Worm (Caenorhabditis elegans) whole organism, early embryonic: ENCODE results near the gene K08E3.2.

Experiments used
- ama-1 ChIP-seq: fragments of 150-350 bp; optimal IDR thresholded peaks from 2 replicates; lab custom pipeline; 2014
- ceh-13 ChIP-seq: fragments of 200-800 bp; sonication (Bioruptor generic); optimal IDR thresholded peaks from 2 replicates; lab custom pipeline; 2018; ENCODE audit warnings: mild to moderate bottlenecking, missing genetic modification characterization, missing compliant biosample characterization
- flt-1 ChIP-seq: fragments of 200-800 bp; sonication (Bioruptor generic); IDR thresholded peaks from 2 replicates; pipeline ENCODE4 v1.3.6; 2022; ENCODE audit warnings: missing genetic modification characterization, missing compliant biosample characterization
- hmg-4 ChIP-seq: fragments of 200-800 bp; sonication (Bioruptor generic); optimal IDR thresholded peaks from 2 replicates; lab custom pipeline; 2018; ENCODE audit warnings: mild to moderate bottlenecking, missing genetic modification characterization, missing compliant biosample characterization
- hnd-1 ChIP-seq: sonication (generic microtip); optimal IDR thresholded peaks from 2 replicates; lab custom pipeline; 2016; ENCODE audit warnings: missing genetic modification characterization, missing compliant biosample characterization
- tbx-11 ChIP-seq: fragments of 200-800 bp; sonication (Bioruptor generic); IDR thresholded peaks from 2 replicates; pipeline ENCODE4 v1.3.6; 2022; ENCODE audit warnings: missing genetic modification characterization, missing compliant biosample characterization

DNA sequence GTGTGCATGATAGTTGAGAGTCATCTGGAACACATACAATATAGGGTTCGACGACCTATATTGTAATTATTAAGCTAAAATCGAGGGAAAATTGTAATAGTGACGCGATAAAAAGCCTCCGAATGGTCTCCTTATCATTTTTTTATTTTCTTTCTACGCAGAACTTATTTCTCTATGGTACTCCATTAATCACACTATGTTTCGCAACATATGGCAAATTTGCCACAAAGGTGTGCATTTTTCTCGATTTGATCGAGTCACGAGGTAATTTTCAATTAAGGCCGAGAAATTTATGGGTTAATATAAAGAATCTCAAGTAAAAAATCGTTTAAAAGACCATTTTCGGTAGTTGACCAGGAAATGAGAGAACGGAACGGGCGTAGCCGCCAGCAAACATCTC is 13.6 kb upstream of the K08E3.2 start, which contains the start of gene dbn-1:
- TF ChIP-seq ama-1 = no peak
- TF ChIP-seq tbx-11 (GFP tag; lab: Robert Waterston, UW) = no peak
- no peak for TF ChIP-seq hnd-1 (tag; lab: Kevin White, UChicago)
- no peak for TF ChIP-seq hmg-4
- TF ChIP-seq ceh-13 (GFP tag; lab: Kevin White, UChicago) = no peak
- no peak for TF ChIP-seq flt-1 (GFP tag; lab: Robert Waterston, UW)
